Worm (Caenorhabditis elegans): ENCODE data around the gene srj-8.

Gene srj-8

ce11 chrV:3234887-3235286 is 12.7 kb upstream of the srj-8 start, which contains the start of gene K08D9.6:
Gene K08D9.6, minus strand, starts transcription at chrV:3234987.
- no peak for TF ChIP-seq dmd-8 (GFP tag; IDR thresholded peaks at IDR 0.05)

- no peak for TF ChIP-seq ceh-28 (tag; optimal IDR thresholded peaks at IDR 0.05)
- TF ChIP-seq daf-8 (GFP tag; IDR thresholded peaks at IDR 0.05), result no peak
- no peak for TF ChIP-seq T26A8.4 (GFP tag; IDR thresholded peaks at IDR 0.05)
- TF ChIP-seq hif-1 (tag; optimal IDR thresholded peaks at IDR 0.05), result no peak
- TF ChIP-seq ztf-11 (tag; optimal IDR thresholded peaks at IDR 0.05), result no peak
- TF ChIP-seq madf-5 (GFP tag; IDR thresholded peaks at IDR 0.05), result no peak
- TF ChIP-seq nhr-42 (GFP tag; IDR thresholded peaks at IDR 0.05), result no peak
- no peak for TF ChIP-seq D1046.2 (GFP tag; IDR thresholded peaks at IDR 0.05)
- no peak for TF ChIP-seq hmg-1.1 (GFP tag; IDR thresholded peaks at IDR 0.05)
- TF ChIP-seq saeg-2 (GFP tag; IDR thresholded peaks at IDR 0.05), result no peak
- no peak for TF ChIP-seq cey-2 (tag; optimal IDR thresholded peaks at IDR 0.05; ENCODE audit: borderline replicate concordance, insufficient read depth)
- no peak for TF ChIP-seq mep-1 (tag; optimal IDR thresholded peaks at IDR 0.05)
- TF ChIP-seq rbr-2 (tag; optimal IDR thresholded peaks at IDR 0.05), result no peak
- TF ChIP-seq dmd-9 (GFP tag; IDR thresholded peaks at IDR 0.05), result no peak
- TF ChIP-seq nhr-48 (tag; optimal IDR thresholded peaks at IDR 0.05), result no peak
- TF ChIP-seq lin-15B (tag; optimal IDR thresholded peaks at IDR 0.05), result no peak
- no peak for TF ChIP-seq ceh-20 (GFP tag; IDR thresholded peaks at IDR 0.05)
Observed at ce11 chrV:3236610-3237009, 11.0 kb upstream of the srj-8 start, which contains the start of the genes K08D9.9 and str-16. Gene K08D9.9, minus strand, starts transcription at chrV:3236710. Gene str-16, plus strand, starts transcription at chrV:3236875.

ce11 chrV:3241175-3241574 is 6.4 kb upstream of the srj-8 start, which contains the start of gene srj-11:
Gene srj-11, plus strand, starts transcription at chrV:3241424.
- TF ChIP-seq ceh-44 (GFP tag; IDR thresholded peaks at IDR 0.05) (no peak), unc-62 (GFP tag; optimal IDR thresholded peaks at IDR 0.05 in 1 of 2) (peak in 1 of 2 experiments; percentile 95), unc-62 (tag; optimal IDR thresholded peaks at IDR 0.05) (no peak), ceh-82 (tag; optimal IDR thresholded peaks at IDR 0.05) (no peak), vab-7 (GFP tag; IDR thresholded peaks at IDR 0.05) (no peak), spr-3 (GFP tag; optimal IDR thresholded peaks at IDR 0.05) (no peak)

ce11 chrV:3242984-3243383 is 4.6 kb upstream of the srj-8 start, which contains the start of gene gst-23:
Gene gst-23, plus strand, starts transcription at chrV:3243284.
- TF ChIP-seq unc-39 (tag; optimal IDR thresholded peaks at IDR 0.05), result no peak
- no peak for TF ChIP-seq zip-2 (tag; optimal IDR thresholded peaks at IDR 0.05)
- no peak for TF ChIP-seq unc-62 (GFP tag; optimal IDR thresholded peaks at IDR 0.05 in 1 of 2)
- TF ChIP-seq unc-62 (tag; optimal IDR thresholded peaks at IDR 0.05), result no peak
- TF ChIP-seq madf-9 (GFP tag; conservative IDR thresholded peaks at IDR 0.05), result no peak
- TF ChIP-seq lin-1 (GFP tag; IDR thresholded peaks at IDR 0.05), result no peak
- TF ChIP-seq ZK546.5 (tag; optimal IDR thresholded peaks at IDR 0.05), result no peak
- no peak for TF ChIP-seq fkh-10 (GFP tag; optimal IDR thresholded peaks at IDR 0.05)
- TF ChIP-seq daf-8 (GFP tag; IDR thresholded peaks at IDR 0.05), result no peak

ce11 chrV:3244703-3245102 is 2.9 kb upstream of the srj-8 start, which contains the start of gene srj-7:
Gene srj-7, plus strand, starts transcription at chrV:3245003.
- no peak for TF ChIP-seq zfp-3 (GFP tag; conservative IDR thresholded peaks at IDR 0.05)
- TF ChIP-seq Y48G9A.11 (GFP tag; IDR thresholded peaks at IDR 0.05), result no peak
- no peak for TF ChIP-seq tag-97 (GFP tag; IDR thresholded peaks at IDR 0.05)
- no peak for TF ChIP-seq daf-8 (GFP tag; IDR thresholded peaks at IDR 0.05)
- TF ChIP-seq mxl-3 (GFP tag; optimal IDR thresholded peaks at IDR 0.05), result no peak
- TF ChIP-seq unc-62 (GFP tag; optimal IDR thresholded peaks at IDR 0.05 in 1 of 2), result peak in 1 of 2 experiments; percentile 39
- no peak for TF ChIP-seq unc-62 (tag; optimal IDR thresholded peaks at IDR 0.05)
- no peak for TF ChIP-seq dpl-1 (GFP tag; optimal IDR thresholded peaks at IDR 0.05)
- no peak for TF ChIP-seq pha-4 (GFP tag; IDR thresholded peaks at IDR 0.05)
- no peak for TF ChIP-seq pha-4 (tag; optimal IDR thresholded peaks at IDR 0.05)
- no peak for TF ChIP-seq dmd-6 (GFP tag; IDR thresholded peaks at IDR 0.05)
